Worm (Caenorhabditis elegans) whole organism, L4 larva: ENCODE measurements around the gene rps-12.
A peak's percentile ranks its signal among the peaks of the same experiment; 100 is the strongest.

ENCODE experiments used
- ZK546.5 ChIP-seq, 2 experiments: sonication (generic microtip); optimal IDR thresholded peaks; 2 replicates each; lab custom pipeline; 2017; ENCODE audit warnings: missing biosample characterization in 2 of 2, missing genetic modification characterization in 2 of 2
- aly-2 ChIP-seq: sonication (generic microtip); optimal IDR thresholded peaks from 2 replicates; lab custom pipeline; 2018; ENCODE audit warnings: missing biosample characterization, missing genetic modification characterization
- nhr-237 ChIP-seq: sonication (generic microtip); optimal IDR thresholded peaks from 2 replicates; lab custom pipeline; 2017; ENCODE audit warnings: missing biosample characterization, missing genetic modification characterization
- nhr-28 ChIP-seq: fragments of 150-350 bp; optimal IDR thresholded peaks from 2 replicates; lab custom pipeline; 2014; ENCODE audit warnings: missing biosample characterization, missing genetic modification characterization
- pqm-1 ChIP-seq: sonication (generic microtip); optimal IDR thresholded peaks from 2 replicates; lab custom pipeline; 2017; ENCODE audit warnings: missing biosample characterization, missing genetic modification characterization
- set-16 ChIP-seq: fragments of 200-800 bp; sonication (Bioruptor generic); IDR thresholded peaks from 2 replicates; pipeline ENCODE4 v1.3.6; 2022; ENCODE audit warnings: missing genetic modification reagents, missing genetic modification characterization, missing compliant biosample characterization
- skn-1 ChIP-seq: fragments of 150-350 bp; optimal IDR thresholded peaks from 2 replicates; lab custom pipeline; 2014; ENCODE audit warnings: missing biosample characterization, missing genetic modification characterization
- unc-39 ChIP-seq: sonication (generic microtip); optimal IDR thresholded peaks from 2 replicates; lab custom pipeline; 2017; ENCODE audit warnings: missing biosample characterization, missing genetic modification characterization

ce11 chrIII:5675384-5675984 is 3.6 kb upstream of the rps-12 start:
- TF ChIP-seq aly-2 (tag; lab: Kevin White, UChicago) (no peak), nhr-237 (tag; lab: Kevin White, UChicago) (no peak), pqm-1 (tag; lab: Kevin White, UChicago) (no peak), skn-1 (tag; lab: Kevin White, UChicago) (no peak), unc-39 (no peak), nhr-28 (tag; lab: Kevin White, UChicago) (no peak), ZK546.5 (tag; optimal IDR thresholded peaks at IDR 0.05; lab: Kevin White, UChicago) (no peak), set-16 (peak; percentile 92)
